Fruit fly (Drosophila melanogaster) whole organism, embryonic: ENCODE data around the gene CG9582.

Experiments
- Asciz ChIP-seq: fragments of 200-800 bp; sonication (Bioruptor generic); optimal IDR thresholded peaks from 2 replicates; lab custom pipeline; 2017; ENCODE audit warnings: missing biosample characterization, mild to moderate bottlenecking, missing genetic modification characterization, missing genetic modification reagents
- BEAF-32 ChIP-seq: fragments of 200-800 bp; sonication (Bioruptor generic); optimal IDR thresholded peaks from 3 replicates; lab custom pipeline; 2017; ENCODE audit warnings: missing biosample characterization, missing genetic modification characterization, mild to moderate bottlenecking, moderate library complexity, missing genetic modification reagents
- CG10274 ChIP-seq: fragments of 200-800 bp; sonication (Bioruptor generic); optimal IDR thresholded peaks from 3 replicates; lab custom pipeline; 2017; ENCODE audit warnings: missing biosample characterization, mild to moderate bottlenecking, missing genetic modification characterization
- CG10431 ChIP-seq: fragments of 200-800 bp; sonication (Bioruptor generic); optimal IDR thresholded peaks from 3 replicates; lab custom pipeline; 2018; ENCODE audit warnings: missing biosample characterization, mild to moderate bottlenecking, missing genetic modification characterization
- CG11723 ChIP-seq: fragments of 200-800 bp; sonication (Bioruptor generic); optimal IDR thresholded peaks from 2 replicates; lab custom pipeline; 2017; ENCODE audit warnings: missing biosample characterization, mild to moderate bottlenecking, missing genetic modification characterization
- CG12071 ChIP-seq: fragments of 200-800 bp; sonication (Bioruptor generic); optimal IDR thresholded peaks from 3 replicates; lab custom pipeline; 2018; ENCODE audit warnings: missing biosample characterization, mild to moderate bottlenecking, missing genetic modification characterization
- CG13287 ChIP-seq: fragments of 200-800 bp; sonication (Bioruptor generic); IDR thresholded peaks from 2 replicates; pipeline ENCODE4 v1.3.6; 2022; ENCODE audit warnings: missing biosample characterization, missing genetic modification characterization; ENCODE audit not compliant: partially characterized antibody
- CG15073 ChIP-seq: fragments of 200-800 bp; sonication (Bioruptor generic); optimal IDR thresholded peaks from 2 replicates; lab custom pipeline; 2016; ENCODE audit warnings: missing biosample characterization, missing genetic modification characterization
- CG16779 ChIP-seq: fragments of 200-800 bp; sonication (Bioruptor generic); IDR thresholded peaks from 2 replicates; pipeline ENCODE4 v1.3.6; 2022; ENCODE audit warnings: missing biosample characterization, missing genetic modification characterization
- CG18764 ChIP-seq: fragments of 200-800 bp; sonication (Bioruptor generic); optimal IDR thresholded peaks from 3 replicates; lab custom pipeline; 2016; ENCODE audit warnings: missing biosample characterization, missing genetic modification characterization
- CG32767 ChIP-seq: fragments of 200-800 bp; sonication (Bioruptor generic); IDR thresholded peaks from 2 replicates; pipeline ENCODE4 v1.3.6; 2022; ENCODE audit warnings: missing biosample characterization, missing genetic modification characterization
- CG3407 ChIP-seq: fragments of 200-800 bp; sonication (Bioruptor generic); optimal IDR thresholded peaks from 2 replicates; lab custom pipeline; 2018; ENCODE audit warnings: missing biosample characterization, mild to moderate bottlenecking, missing genetic modification characterization
- CG34422 ChIP-seq: fragments of 200-800 bp; sonication (Bioruptor generic); IDR thresholded peaks from 3 replicates; pipeline ENCODE4 v1.3.6; 2022; ENCODE audit warnings: missing biosample characterization, missing genetic modification characterization
- CG3726 ChIP-seq: fragments of 200-800 bp; sonication (Bioruptor generic); IDR thresholded peaks from 3 replicates; pipeline ENCODE4, ENCODE4 v1.3.6; 2022; ENCODE audit warnings: missing biosample characterization, missing genetic modification characterization
- CG3847 ChIP-seq: fragments of 200-800 bp; sonication (Bioruptor generic); IDR thresholded peaks from 2 replicates; pipeline ENCODE4 v1.3.6; 2022; ENCODE audit warnings: missing biosample characterization, missing genetic modification characterization
- CG7963 ChIP-seq: fragments of 200-800 bp; sonication (Bioruptor generic); IDR thresholded peaks from 3 replicates; pipeline ENCODE4 v1.3.6; 2022; ENCODE audit warnings: missing biosample characterization, missing genetic modification characterization; ENCODE audit not compliant: partially characterized antibody
- D ChIP-seq, 2 experiments: fragments of 200-800 bp in 1 of 2; fragments of >200 bp in 1 of 2; sonication (Bioruptor generic) in 1 of 2; optimal IDR thresholded peaks; 2 replicates in 1 of 2; 3 replicates in 1 of 2; lab custom pipeline; 2017; ENCODE audit warnings: mild to moderate bottlenecking in 1 of 2, missing biosample characterization in 1 of 2, missing genetic modification characterization in 1 of 2, missing genetic modification reagents in 1 of 2
- D19A ChIP-seq: fragments of 200-800 bp; optimal IDR thresholded peaks from 3 replicates; lab custom pipeline; 2019; ENCODE audit warnings: missing biosample characterization, mild to moderate bottlenecking, missing genetic modification characterization, moderate library complexity
- D19B ChIP-seq: fragments of 200-800 bp; sonication (Bioruptor generic); optimal IDR thresholded peaks from 2 replicates; lab custom pipeline; 2017; ENCODE audit warnings: missing biosample characterization, mild to moderate bottlenecking, missing genetic modification characterization
- Deaf1 ChIP-seq: fragments of 200-800 bp; optimal IDR thresholded peaks from 3 replicates; lab custom pipeline; 2019; ENCODE audit warnings: missing biosample characterization, mild to moderate bottlenecking, missing genetic modification characterization, moderate library complexity
- Dip2 ChIP-seq: fragments of 200-800 bp; sonication (Bioruptor generic); IDR thresholded peaks from 2 replicates; pipeline ENCODE4 v1.3.6; 2022; ENCODE audit warnings: missing biosample characterization, missing genetic modification characterization
- Fer2 ChIP-seq: fragments of 200-800 bp; sonication (Bioruptor generic); optimal IDR thresholded peaks from 2 replicates; lab custom pipeline; 2018; ENCODE audit warnings: missing biosample characterization, mild to moderate bottlenecking, missing genetic modification characterization, moderate library complexity
- HmgZ ChIP-seq: fragments of 200-800 bp; sonication (Bioruptor generic); optimal IDR thresholded peaks from 2 replicates; lab custom pipeline; 2018; ENCODE audit warnings: missing biosample characterization, mild to moderate bottlenecking, missing genetic modification characterization
- Hmr ChIP-seq: fragments of 200-800 bp; sonication (Bioruptor generic); optimal IDR thresholded peaks from 3 replicates; lab custom pipeline; 2017; ENCODE audit warnings: mild to moderate bottlenecking, missing biosample characterization, missing genetic modification reagents, missing genetic modification characterization
- MBD-R2 ChIP-seq: fragments of 200-800 bp; sonication (Bioruptor generic); IDR thresholded peaks from 2 replicates; pipeline ENCODE4 v1.3.6; 2022; ENCODE audit warnings: missing biosample characterization, missing genetic modification characterization
- MTF-1 ChIP-seq: fragments of 200-800 bp; sonication (Bioruptor generic); optimal IDR thresholded peaks from 2 replicates; lab custom pipeline; 2018; ENCODE audit warnings: missing biosample characterization, mild to moderate bottlenecking, missing genetic modification characterization, borderline replicate concordance
- Sox100B ChIP-seq: fragments of 200-800 bp; sonication (Bioruptor generic); optimal IDR thresholded peaks from 3 replicates; lab custom pipeline; 2018; ENCODE audit warnings: missing biosample characterization, mild to moderate bottlenecking, missing genetic modification characterization
- Taf1 ChIP-seq: fragments of 200-800 bp; sonication (Bioruptor generic); IDR thresholded peaks from 2 replicates; pipeline ENCODE4 v1.3.6; 2022; ENCODE audit warnings: missing biosample characterization, missing genetic modification characterization
- ato ChIP-seq: fragments of 200-800 bp; sonication (Bioruptor generic); IDR thresholded peaks from 2 replicates; pipeline ENCODE4 v1.3.6; 2022; ENCODE audit warnings: missing biosample characterization, missing genetic modification characterization; ENCODE audit not compliant: partially characterized antibody
- chm ChIP-seq: fragments of 200-800 bp; sonication (Bioruptor generic); IDR thresholded peaks from 2 replicates; pipeline ENCODE4 v1.3.6; 2022; ENCODE audit warnings: missing biosample characterization, missing genetic modification characterization
- da ChIP-seq: fragments of 200-800 bp; sonication (Bioruptor generic); optimal IDR thresholded peaks from 2 replicates; lab custom pipeline; 2016; ENCODE audit warnings: missing biosample characterization, missing genetic modification characterization
- dati ChIP-seq: fragments of 200-800 bp; sonication (Bioruptor generic); IDR thresholded peaks from 2 replicates; pipeline ENCODE4 v1.3.6; 2022; ENCODE audit warnings: missing biosample characterization, missing genetic modification characterization
- fd3F ChIP-seq: fragments of 200-800 bp; sonication (Bioruptor generic); optimal IDR thresholded peaks from 2 replicates; lab custom pipeline; 2018; ENCODE audit warnings: missing biosample characterization, mild to moderate bottlenecking, missing genetic modification characterization, moderate library complexity
- jumu ChIP-seq: fragments of 200-800 bp; sonication (Bioruptor generic); optimal IDR thresholded peaks from 3 replicates; lab custom pipeline; 2016; ENCODE audit warnings: missing biosample characterization, missing genetic modification characterization
- maf-S ChIP-seq: fragments of 200-800 bp; sonication (Bioruptor generic); optimal IDR thresholded peaks from 2 replicates; lab custom pipeline; 2016; ENCODE audit warnings: missing biosample characterization, missing genetic modification characterization
- nom ChIP-seq: fragments of 200-800 bp; sonication (Bioruptor generic); optimal IDR thresholded peaks from 2 replicates; lab custom pipeline; 2017; ENCODE audit warnings: missing biosample characterization, missing genetic modification characterization, mild to moderate bottlenecking, moderate library complexity, missing genetic modification reagents
- oc ChIP-seq: fragments of 200-800 bp; sonication (Bioruptor generic); optimal IDR thresholded peaks from 2 replicates; lab custom pipeline; 2018; ENCODE audit warnings: missing biosample characterization, mild to moderate bottlenecking, missing genetic modification characterization, moderate library complexity
- odd ChIP-seq: fragments of 200-800 bp; sonication (Bioruptor generic); optimal IDR thresholded peaks from 2 replicates; lab custom pipeline; 2017; ENCODE audit warnings: missing biosample characterization, mild to moderate bottlenecking, missing genetic modification characterization
- pros ChIP-seq: fragments of 200-800 bp; sonication (Bioruptor generic); optimal IDR thresholded peaks from 3 replicates; lab custom pipeline; 2019; ENCODE audit warnings: missing biosample characterization, mild to moderate bottlenecking, missing genetic modification characterization, moderate library complexity
- run ChIP-seq: fragments of 200-800 bp; sonication (Bioruptor generic); optimal IDR thresholded peaks from 3 replicates; lab custom pipeline; 2018; ENCODE audit warnings: missing biosample characterization, mild to moderate bottlenecking, missing genetic modification characterization
- salm ChIP-seq: fragments of 200-800 bp; sonication (Bioruptor generic); optimal IDR thresholded peaks from 2 replicates; lab custom pipeline; 2018; ENCODE audit warnings: missing biosample characterization, mild to moderate bottlenecking, missing genetic modification characterization
- slbo ChIP-seq: fragments of 200-800 bp; sonication (Bioruptor generic); IDR thresholded peaks from 2 replicates; pipeline ENCODE4 v1.3.6; 2022; ENCODE audit warnings: missing biosample characterization, missing genetic modification characterization
- sr ChIP-seq: fragments of 200-800 bp; sonication (Bioruptor generic); IDR thresholded peaks from 3 replicates; pipeline ENCODE4 v1.3.6; 2022; ENCODE audit warnings: missing biosample characterization, missing genetic modification characterization
- tgo ChIP-seq: fragments of 200-800 bp; sonication (Bioruptor generic); IDR thresholded peaks from 3 replicates; pipeline ENCODE4 v1.3.6; 2022; ENCODE audit warnings: missing biosample characterization, missing genetic modification characterization
- tin ChIP-seq: fragments of 200-800 bp; sonication (Bioruptor generic); optimal IDR thresholded peaks from 3 replicates; lab custom pipeline; 2016; ENCODE audit warnings: missing biosample characterization, missing genetic modification characterization
- tll ChIP-seq, 2 experiments: fragments of 200-800 bp in 1 of 2; fragments of >200 bp in 1 of 2; sonication (Bioruptor generic) in 1 of 2; optimal IDR thresholded peaks; 2 replicates each; lab custom pipeline; 2017 to 2019; ENCODE audit warnings: missing biosample characterization in 2 of 2, missing genetic modification characterization in 2 of 2, mild to moderate bottlenecking in 1 of 2, moderate library complexity in 1 of 2
- z ChIP-seq: fragments of 200-800 bp; sonication (Bioruptor generic); IDR thresholded peaks from 3 replicates; pipeline ENCODE4 v1.3.6; 2022; ENCODE audit warnings: missing biosample characterization, missing genetic modification characterization
- zf30C ChIP-seq: fragments of 200-800 bp; sonication (Bioruptor generic); optimal IDR thresholded peaks from 3 replicates; lab custom pipeline; 2018; ENCODE audit warnings: missing biosample characterization, mild to moderate bottlenecking, missing genetic modification characterization
- zfh2 ChIP-seq: fragments of 200-800 bp; sonication (Bioruptor generic); optimal IDR thresholded peaks from 2 replicates; lab custom pipeline; 2016; ENCODE audit warnings: missing biosample characterization, missing genetic modification characterization

CG9582 gene

dm6 chr2L:8982584-8983302 is 48.9 kb downstream of the CG9582 start (continued):
- TF ChIP-seq CG15073 (GFP tag; lab: Kevin White, UChicago) (no peak), tin (GFP tag; lab: Kevin White, UChicago) (peak; percentile 5), CG11723 (GFP tag; lab: Kevin White, UChicago) (no peak), Fer2 (no peak), slbo (peak; percentile 68), CG32767 (GFP tag; lab: Robert Waterston, UW) (0 out of 2 replicates have a peak, but pooled peaks have one; percentile 27), pros (GFP tag; lab: Kevin White, UChicago) (no peak), CG3407 (GFP tag; lab: Kevin White, UChicago) (no peak), nom (GFP tag; lab: Kevin White, UChicago) (no peak), tll (GFP tag; optimal IDR thresholded peaks at IDR 0.05; lab: Kevin White, UChicago) (no peak), zf30C (GFP tag; lab: Kevin White, UChicago) (no peak), CG34422 (no peak), Deaf1 (tag; lab: Kevin White, UChicago) (no peak), D (optimal IDR thresholded peaks at IDR 0.05; lab: Kevin White, UChicago) (no peak), D (GFP tag; optimal IDR thresholded peaks at IDR 0.05; lab: Kevin White, UChicago) (no peak), D19A (tag; lab: Kevin White, UChicago) (peak; percentile 1), Sox100B (GFP tag; lab: Kevin White, UChicago) (peak; percentile 53), HmgZ (tag; lab: Kevin White, UChicago) (peak; percentile 8), Asciz (GFP tag; lab: Kevin White, UChicago) (peak; percentile 49), BEAF-32 (GFP tag; lab: Kevin White, UChicago) (no peak), fd3F (GFP tag; lab: Kevin White, UChicago) (peak; percentile 45), ato (GFP tag; lab: Robert Waterston, UW) (no peak), CG18764 (no peak), CG3726 (GFP tag; lab: Robert Waterston, UW) (no peak), run (peak; percentile 59), z (GFP tag; lab: Robert Waterston, UW) (no peak), salm (tag; lab: Kevin White, UChicago) (peak; percentile 40), CG13287 (GFP tag; lab: Robert Waterston, UW) (no peak), CG7963 (GFP tag; lab: Robert Waterston, UW) (no peak), CG3847 (peak; percentile 51; the same call in 1 of the 2 replicates), oc (no peak), sr (GFP tag; lab: Robert Waterston, UW) (no peak), CG12071 (GFP tag; lab: Kevin White, UChicago) (no peak), chm (GFP tag; lab: Robert Waterston, UW) (no peak), tgo (peak; percentile 42; the same call in 1 of the 3 replicates), maf-S (peak; percentile 44), odd (peak; percentile 53), dati (GFP tag; lab: Robert Waterston, UW) (no peak), CG10274 (GFP tag; lab: Kevin White, UChicago) (no peak), zfh2 (GFP tag; lab: Kevin White, UChicago) (peak; percentile 21), Hmr (peak; percentile 49), da (no peak), CG16779 (GFP tag; lab: Robert Waterston, UW) (no peak), Dip2 (GFP tag; lab: Robert Waterston, UW) (no peak), CG10431 (GFP tag; lab: Kevin White, UChicago) (no peak), MTF-1 (GFP tag; lab: Kevin White, UChicago) (no peak), jumu (no peak), D19B (GFP tag; lab: Kevin White, UChicago) (no peak), Taf1 (GFP tag; lab: Robert Waterston, UW) (no peak), MBD-R2 (GFP tag; lab: Robert Waterston, UW) (no peak)
